Worm (Caenorhabditis elegans): ENCODE data around the gene F41E6.1.

F41E6.1 gene

ce11 chrV:8651007-8651711, 28.7 kb downstream of the F41E6.1 start:
- TF ChIP-seq nhr-67 (tag; optimal IDR thresholded peaks at IDR 0.05) (no peak), lsy-12 (tag; optimal IDR thresholded peaks at IDR 0.05) (peak; percentile 33), mml-1 (tag; optimal IDR thresholded peaks at IDR 0.05) (no peak), daf-12 (tag; optimal IDR thresholded peaks at IDR 0.05) (no peak), nhr-12 (tag; optimal IDR thresholded peaks at IDR 0.05) (no peak), nhr-28 (tag; optimal IDR thresholded peaks at IDR 0.05) (no peak), zag-1 (tag; optimal IDR thresholded peaks at IDR 0.05) (no peak), nhr-23 (tag; optimal IDR thresholded peaks at IDR 0.05) (no peak), skn-1 (tag; optimal IDR thresholded peaks at IDR 0.05) (peak; percentile 86), pqm-1 (tag; optimal IDR thresholded peaks at IDR 0.05) (peak; percentile 100), nfya-1 (tag; optimal IDR thresholded peaks at IDR 0.05; ENCODE audit: insufficient read depth) (no peak), jun-1 (tag; optimal IDR thresholded peaks at IDR 0.05) (peak; percentile 87), pha-4 (tag; optimal IDR thresholded peaks at IDR 0.05) (peak; percentile 75), elt-2 (tag; optimal IDR thresholded peaks at IDR 0.05) (peak; percentile 100), nhr-77 (tag; optimal IDR thresholded peaks at IDR 0.05) (no peak)

DNA sequence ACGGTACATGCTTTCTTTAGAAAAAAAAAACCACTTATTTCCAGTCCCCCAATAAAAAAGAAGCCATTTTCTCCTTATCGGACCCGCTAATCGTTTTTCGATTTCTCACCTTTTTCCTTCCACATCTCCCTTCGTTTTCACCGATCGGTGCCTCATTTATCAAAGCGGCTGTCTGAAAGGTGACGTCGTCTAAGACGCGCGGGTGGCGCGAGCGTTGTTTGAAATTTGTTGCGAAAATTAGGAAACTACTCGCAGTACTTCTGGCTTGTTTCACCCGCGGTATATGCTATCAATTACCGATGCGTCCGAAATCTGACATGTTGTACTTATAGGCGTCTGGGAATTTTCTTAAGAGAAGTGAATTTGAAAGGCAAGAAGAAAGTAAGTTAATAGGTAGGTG, 29.8 kb downstream of the F41E6.1 start:
- TF ChIP-seq unc-62 (GFP tag; optimal IDR thresholded peaks at IDR 0.05) (peak; percentile 65), elt-1 (tag; optimal IDR thresholded peaks at IDR 0.05) (peak; percentile 67), lin-39 (tag; optimal IDR thresholded peaks at IDR 0.05) (peak; percentile 77), sea-2 (GFP tag; optimal IDR thresholded peaks at IDR 0.05) (no peak), skn-1 (tag; optimal IDR thresholded peaks at IDR 0.05) (no peak), nhr-67 (tag; optimal IDR thresholded peaks at IDR 0.05) (no peak), nhr-23 (tag; optimal IDR thresholded peaks at IDR 0.05) (peak; percentile 4), nhr-25 (tag; optimal IDR thresholded peaks at IDR 0.05) (peak; percentile 84)

ce11 chrV:8653080-8653821, 30.8 kb downstream of the F41E6.1 start:
- TF ChIP-seq unc-62 (GFP tag; optimal IDR thresholded peaks at IDR 0.05), result peak; percentile 81
- peak; percentile 71 for TF ChIP-seq pqm-1 (tag; optimal IDR thresholded peaks at IDR 0.05)
- TF ChIP-seq pha-4 (tag; optimal IDR thresholded peaks at IDR 0.05), result no peak
- peak; percentile 55 for TF ChIP-seq nhr-25 (tag; optimal IDR thresholded peaks at IDR 0.05)
- peak; percentile 75 for TF ChIP-seq nhr-23 (tag; optimal IDR thresholded peaks at IDR 0.05)
- no peak for TF ChIP-seq nhr-43 (tag; optimal IDR thresholded peaks at IDR 0.05; ENCODE audit: poor library complexity, severe bottlenecking)
- TF ChIP-seq elt-3 (tag; optimal IDR thresholded peaks at IDR 0.05), result peak in 2 of 3 experiments; percentile 34 to 80
- peak; percentile 19 for TF ChIP-seq nhr-76 (tag; optimal IDR thresholded peaks at IDR 0.05)
- no peak for TF ChIP-seq fos-1 (tag; optimal IDR thresholded peaks at IDR 0.05)
- peak; percentile 22 for TF ChIP-seq nfya-1 (tag; optimal IDR thresholded peaks at IDR 0.05; ENCODE audit: insufficient read depth)
- TF ChIP-seq elt-2 (tag; optimal IDR thresholded peaks at IDR 0.05), result peak; percentile 82

- TF ChIP-seq ceh-9 (tag; optimal IDR thresholded peaks at IDR 0.05) (no peak), pqm-1 (tag; optimal IDR thresholded peaks at IDR 0.05) (peak; percentile 83), lin-39 (tag; optimal IDR thresholded peaks at IDR 0.05) (peak; percentile 26), nfya-1 (tag; optimal IDR thresholded peaks at IDR 0.05; ENCODE audit: insufficient read depth) (peak; percentile 18), nhr-237 (tag; optimal IDR thresholded peaks at IDR 0.05) (no peak), jun-1 (tag; optimal IDR thresholded peaks at IDR 0.05) (peak; percentile 73), pha-4 (tag; optimal IDR thresholded peaks at IDR 0.05) (peak; percentile 45), nhr-76 (tag; optimal IDR thresholded peaks at IDR 0.05) (peak; percentile 62), elt-2 (tag; optimal IDR thresholded peaks at IDR 0.05) (peak; percentile 90), eor-1 (tag; optimal IDR thresholded peaks at IDR 0.05) (no peak)
These were observed 32.3 kb downstream of the F41E6.1 start for ce11 chrV:8654460-8655419.

ce11 chrV:8657911-8658310, 35.5 kb downstream of the F41E6.1 start:
- TF ChIP-seq pha-4 (tag; optimal IDR thresholded peaks at IDR 0.05) (no peak), elt-3 (tag; optimal IDR thresholded peaks at IDR 0.05) (peak in 1 of 3 experiments; percentile 46), nhr-25 (tag; optimal IDR thresholded peaks at IDR 0.05) (peak; percentile 6), nhr-23 (tag; optimal IDR thresholded peaks at IDR 0.05) (peak; percentile 10)

All from whole organism, L3 larva.